Fruit fly (Drosophila melanogaster) whole organism, prepupa: ENCODE results near the gene CG14442.
A peak's percentile ranks its signal among the peaks of the same experiment; 100 is the strongest.

Experiments
- Blimp-1 ChIP-seq: fragments of 200-800 bp; sonication (Bioruptor generic); optimal IDR thresholded peaks from 3 replicates; lab custom pipeline; 2017; ENCODE audit warnings: missing biosample characterization, missing genetic modification characterization, mild to moderate bottlenecking, moderate library complexity, missing genetic modification reagents
- CG10631 ChIP-seq: fragments of 200-800 bp; sonication (Bioruptor generic); optimal IDR thresholded peaks from 2 replicates; lab custom pipeline; 2016; ENCODE audit warnings: missing biosample characterization, missing genetic modification characterization
- CG10669 ChIP-seq: fragments of 200-800 bp; sonication (Bioruptor generic); optimal IDR thresholded peaks from 3 replicates; lab custom pipeline; 2018; ENCODE audit warnings: missing biosample characterization, mild to moderate bottlenecking, missing genetic modification characterization, moderate library complexity
- CG11294 ChIP-seq: fragments of 200-800 bp; sonication (Bioruptor generic); IDR thresholded peaks from 2 replicates; pipeline ENCODE4 v1.3.6; 2022; ENCODE audit warnings: missing biosample characterization, missing genetic modification characterization
- CG11762 ChIP-seq: fragments of 200-800 bp; sonication (Bioruptor generic); optimal IDR thresholded peaks from 3 replicates; lab custom pipeline; 2016; ENCODE audit warnings: missing biosample characterization, missing genetic modification characterization; ENCODE audit not compliant: insufficient read depth
- CG11902 ChIP-seq: fragments of 200-800 bp; sonication (Bioruptor generic); optimal IDR thresholded peaks from 3 replicates; lab custom pipeline; 2016; ENCODE audit warnings: missing biosample characterization, missing genetic modification characterization
- CG15336 ChIP-seq: fragments of 200-800 bp; sonication (Bioruptor generic); IDR thresholded peaks from 2 replicates; pipeline ENCODE4 v1.3.6; 2022; ENCODE audit warnings: missing biosample characterization, missing genetic modification characterization
- CG1621 ChIP-seq: fragments of 200-800 bp; sonication (Bioruptor generic); optimal IDR thresholded peaks from 3 replicates; lab custom pipeline; 2018; ENCODE audit warnings: missing biosample characterization, mild to moderate bottlenecking, missing genetic modification characterization
- CG31627 ChIP-seq: fragments of 200-800 bp; sonication (Bioruptor generic); optimal IDR thresholded peaks from 3 replicates; lab custom pipeline; 2016; ENCODE audit warnings: missing biosample characterization, missing genetic modification characterization
- CG32006 ChIP-seq: fragments of 200-800 bp; sonication (Bioruptor generic); optimal IDR thresholded peaks from 3 replicates; lab custom pipeline; 2017; ENCODE audit warnings: missing biosample characterization, mild to moderate bottlenecking, missing genetic modification characterization
- CG34406 ChIP-seq: fragments of 200-800 bp; sonication (Bioruptor generic); optimal IDR thresholded peaks from 3 replicates; lab custom pipeline; 2016; ENCODE audit warnings: missing biosample characterization, missing genetic modification characterization
- CG3919 ChIP-seq: fragments of 200-800 bp; sonication (Bioruptor generic); optimal IDR thresholded peaks from 3 replicates; lab custom pipeline; 2016; ENCODE audit warnings: missing biosample characterization, missing genetic modification characterization
- CG4318 ChIP-seq: fragments of 200-800 bp; sonication (Bioruptor generic); optimal IDR thresholded peaks from 3 replicates; lab custom pipeline; 2017; ENCODE audit warnings: missing biosample characterization, mild to moderate bottlenecking, missing genetic modification characterization
- CG6163 ChIP-seq: fragments of 200-800 bp; sonication (Bioruptor generic); IDR thresholded peaks from 3 replicates; pipeline ENCODE4 v1.3.6; 2022; ENCODE audit warnings: missing biosample characterization, missing genetic modification characterization
- CG6792 ChIP-seq: fragments of 200-800 bp; sonication (Bioruptor generic); optimal IDR thresholded peaks from 3 replicates; lab custom pipeline; 2016; ENCODE audit warnings: missing biosample characterization, missing genetic modification characterization
- CG6854 ChIP-seq: fragments of 200-800 bp; sonication (Bioruptor generic); optimal IDR thresholded peaks from 2 replicates; lab custom pipeline; 2017; ENCODE audit warnings: missing biosample characterization, mild to moderate bottlenecking, missing genetic modification characterization
- CG7368 ChIP-seq: fragments of 200-800 bp; sonication (Bioruptor generic); optimal IDR thresholded peaks from 3 replicates; lab custom pipeline; 2016; ENCODE audit warnings: missing biosample characterization, missing genetic modification characterization
- CG8119 ChIP-seq: fragments of 200-800 bp; sonication (Bioruptor generic); IDR thresholded peaks from 3 replicates; pipeline ENCODE4 v1.3.6; 2022; ENCODE audit warnings: missing biosample characterization, missing genetic modification characterization
- CG8319 ChIP-seq: fragments of 200-800 bp; sonication (Bioruptor generic); optimal IDR thresholded peaks from 3 replicates; lab custom pipeline; 2016; ENCODE audit warnings: missing biosample characterization, missing genetic modification characterization
- CG9139 ChIP-seq: fragments of 200-800 bp; sonication (Bioruptor generic); optimal IDR thresholded peaks from 3 replicates; lab custom pipeline; 2017; ENCODE audit warnings: missing biosample characterization, mild to moderate bottlenecking, missing genetic modification characterization
- Eip78C ChIP-seq: fragments of 200-800 bp; sonication (Bioruptor generic); peaks from one replicate; lab custom pipeline; 2016; ENCODE audit warnings: missing biosample characterization, missing genetic modification characterization
- Eip93F ChIP-seq: fragments of 200-800 bp; sonication (Bioruptor generic); optimal IDR thresholded peaks from 2 replicates; lab custom pipeline; 2016; ENCODE audit warnings: missing biosample characterization, mild to moderate bottlenecking, missing genetic modification characterization
- Ets21C ChIP-seq: fragments of 200-800 bp; sonication (Bioruptor generic); optimal IDR thresholded peaks from 3 replicates; lab custom pipeline; 2016; ENCODE audit warnings: missing biosample characterization, missing genetic modification characterization
- Hr39 ChIP-seq: fragments of 200-800 bp; sonication (Bioruptor generic); optimal IDR thresholded peaks from 2 replicates; lab custom pipeline; 2016; ENCODE audit warnings: missing biosample characterization, missing genetic modification characterization
- Hr4 ChIP-seq: fragments of 200-800 bp; sonication (Bioruptor generic); optimal IDR thresholded peaks from 3 replicates; lab custom pipeline; 2016; ENCODE audit warnings: missing biosample characterization, missing genetic modification characterization
- Lpt ChIP-seq: fragments of 200-800 bp; sonication (Bioruptor generic); optimal IDR thresholded peaks from 3 replicates; lab custom pipeline; 2016; ENCODE audit warnings: missing biosample characterization, missing genetic modification characterization
- Met ChIP-seq: fragments of 200-800 bp; sonication (Bioruptor generic); optimal IDR thresholded peaks from 3 replicates; lab custom pipeline; 2016; ENCODE audit warnings: missing biosample characterization, missing genetic modification characterization
- Smox ChIP-seq: fragments of 200-800 bp; sonication (Bioruptor generic); optimal IDR thresholded peaks from 3 replicates; lab custom pipeline; 2016; ENCODE audit warnings: missing biosample characterization, missing genetic modification characterization
- Sox102F ChIP-seq: fragments of 200-800 bp; sonication (Bioruptor generic); optimal IDR thresholded peaks from 2 replicates; lab custom pipeline; 2016; ENCODE audit warnings: missing biosample characterization, mild to moderate bottlenecking, missing genetic modification characterization
- Sox14 ChIP-seq: fragments of 200-800 bp; sonication (Bioruptor generic); optimal IDR thresholded peaks from 3 replicates; lab custom pipeline; 2016; ENCODE audit warnings: missing biosample characterization, missing genetic modification characterization
- Sox15 ChIP-seq: fragments of 200-800 bp; sonication (Bioruptor generic); optimal IDR thresholded peaks from 3 replicates; lab custom pipeline; 2016; ENCODE audit warnings: missing biosample characterization, missing genetic modification characterization
- achi ChIP-seq: fragments of 200-800 bp; sonication (Bioruptor generic); optimal IDR thresholded peaks from 3 replicates; lab custom pipeline; 2016; ENCODE audit warnings: missing biosample characterization, missing genetic modification characterization
- acj6 ChIP-seq: fragments of 200-800 bp; sonication (Bioruptor generic); optimal IDR thresholded peaks from 3 replicates; lab custom pipeline; 2016; ENCODE audit warnings: missing biosample characterization, missing genetic modification characterization
- cyc ChIP-seq: fragments of 200-800 bp; sonication (Bioruptor generic); optimal IDR thresholded peaks from 3 replicates; lab custom pipeline; 2016; ENCODE audit warnings: missing biosample characterization, missing genetic modification characterization
- dac ChIP-seq: fragments of 200-800 bp; sonication (Bioruptor generic); optimal IDR thresholded peaks from 2 replicates; lab custom pipeline; 2017; ENCODE audit warnings: missing biosample characterization, mild to moderate bottlenecking, missing genetic modification characterization
- eg ChIP-seq: fragments of 200-800 bp; sonication (Bioruptor generic); IDR thresholded peaks from 3 replicates; pipeline ENCODE4 v1.3.6; 2022; ENCODE audit warnings: missing biosample characterization, missing genetic modification characterization
- esn ChIP-seq: fragments of 200-800 bp; sonication (Bioruptor generic); optimal IDR thresholded peaks from 2 replicates; lab custom pipeline; 2016; ENCODE audit warnings: missing biosample characterization, mild to moderate bottlenecking, missing genetic modification characterization, moderate library complexity
- fd85E ChIP-seq: fragments of 200-800 bp; sonication (Bioruptor generic); optimal IDR thresholded peaks from 3 replicates; lab custom pipeline; 2016; ENCODE audit warnings: missing biosample characterization, missing genetic modification characterization
- lz ChIP-seq: fragments of 200-800 bp; sonication (Bioruptor generic); optimal IDR thresholded peaks from 3 replicates; lab custom pipeline; 2016; ENCODE audit warnings: missing biosample characterization, missing genetic modification characterization
- net ChIP-seq: fragments of 200-800 bp; sonication (Bioruptor generic); optimal IDR thresholded peaks from 3 replicates; lab custom pipeline; 2016; ENCODE audit warnings: missing biosample characterization, missing genetic modification characterization
- pdm3 ChIP-seq: fragments of 200-800 bp; sonication (Bioruptor generic); optimal IDR thresholded peaks from 3 replicates; lab custom pipeline; 2016; ENCODE audit warnings: missing biosample characterization, missing genetic modification characterization
- spab ChIP-seq: fragments of 200-800 bp; sonication (Bioruptor generic); optimal IDR thresholded peaks from 2 replicates; lab custom pipeline; 2017; ENCODE audit warnings: missing biosample characterization, mild to moderate bottlenecking, missing genetic modification characterization, missing genetic modification reagents
- ss ChIP-seq, 2 experiments: fragments of 200-800 bp; sonication (Bioruptor generic); optimal IDR thresholded peaks; 2 replicates in 1 of 2; 3 replicates in 1 of 2; lab custom pipeline; 2017 to 2018; ENCODE audit warnings: mild to moderate bottlenecking in 2 of 2, missing biosample characterization in 2 of 2, missing genetic modification characterization in 2 of 2, moderate library complexity in 1 of 2
- svp ChIP-seq: fragments of 200-800 bp; sonication (Bioruptor generic); peaks from one replicate; lab custom pipeline; 2016; ENCODE audit warnings: missing biosample characterization, missing genetic modification characterization
- topi ChIP-seq: fragments of 200-800 bp; sonication (Bioruptor generic); optimal IDR thresholded peaks from 3 replicates; lab custom pipeline; 2016; ENCODE audit warnings: missing biosample characterization, missing genetic modification characterization
- vri ChIP-seq: fragments of 200-800 bp; sonication (Bioruptor generic); optimal IDR thresholded peaks from 3 replicates; lab custom pipeline; 2016; ENCODE audit warnings: missing biosample characterization, mild to moderate bottlenecking, missing genetic modification characterization

The CG14442 gene

dm6 chrX:6744088-6744487, 49.3 kb upstream of the CG14442 start, which contains the start of gene RpL17 (continued):
- peak; percentile 65 for TF ChIP-seq CG9139
- TF ChIP-seq Lpt = no peak
- peak; percentile 82 for TF ChIP-seq svp
- peak; percentile 50 for TF ChIP-seq CG8319 (GFP tag; lab: Kevin White, UChicago)
- peak; percentile 46 for TF ChIP-seq Ets21C (GFP tag; lab: Kevin White, UChicago)
- TF ChIP-seq CG15336 (GFP tag; lab: Robert Waterston, UW) = peak; percentile 27; the same call in 1 of the 2 replicates
- peak; percentile 75 for TF ChIP-seq CG34406 (GFP tag; lab: Kevin White, UChicago)
- peak; percentile 42 for TF ChIP-seq CG11762
- peak; percentile 95 for TF ChIP-seq Eip78C (GFP tag; lab: Kevin White, UChicago)
- TF ChIP-seq CG32006 (GFP tag; lab: Kevin White, UChicago) = peak; percentile 34
- peak; percentile 83 for TF ChIP-seq Sox102F (GFP tag; lab: Kevin White, UChicago)
- TF ChIP-seq Sox15 (GFP tag; lab: Kevin White, UChicago) = peak; percentile 14

- peak; percentile 31 for TF ChIP-seq pdm3 (GFP tag; lab: Kevin White, UChicago)
- TF ChIP-seq Eip78C (GFP tag; lab: Kevin White, UChicago) = peak; percentile 37
- peak; percentile 6 for TF ChIP-seq CG31627 (GFP tag; lab: Kevin White, UChicago)
- peak; percentile 26 for TF ChIP-seq Met
- peak; percentile 36 for TF ChIP-seq CG32006 (GFP tag; lab: Kevin White, UChicago)
- TF ChIP-seq Hr4 (GFP tag; lab: Kevin White, UChicago) = peak; percentile 12
- peak; percentile 18 for TF ChIP-seq CG6792 (GFP tag; lab: Kevin White, UChicago)
- TF ChIP-seq CG7368 (GFP tag; lab: Kevin White, UChicago) = no peak
- peak; percentile 46; the same call in 1 of the 3 replicates for TF ChIP-seq CG8119 (GFP tag; lab: Robert Waterston, UW)
- TF ChIP-seq ss (GFP tag; optimal IDR thresholded peaks at IDR 0.05; lab: Kevin White, UChicago) = no peak
- TF ChIP-seq CG6163 = no peak
- TF ChIP-seq CG10669 (GFP tag; lab: Kevin White, UChicago) = peak; percentile 15
- 0 out of 2 replicates have a peak, but pooled peaks have one; percentile 30 for TF ChIP-seq CG15336 (GFP tag; lab: Robert Waterston, UW)
- peak; percentile 30 for TF ChIP-seq Hr39 (GFP tag; lab: Kevin White, UChicago)
- peak; percentile 17 for TF ChIP-seq Smox (GFP tag; lab: Kevin White, UChicago)
- TF ChIP-seq topi = peak; percentile 26
- peak; percentile 5 for TF ChIP-seq Sox14 (GFP tag; lab: Kevin White, UChicago)
- no peak for TF ChIP-seq Lpt
- TF ChIP-seq, all 60 proteins: peak for 14
Observed at dm6 chrX:6743192-6743591, 48.4 kb upstream of the CG14442 start.

dm6 chrX:6741184-6741586, 46.4 kb upstream of the CG14442 start:
- TF ChIP-seq acj6 (GFP tag; lab: Kevin White, UChicago) = peak; percentile 27
- peak; percentile 43 for TF ChIP-seq Sox14 (GFP tag; lab: Kevin White, UChicago)
- TF ChIP-seq net (GFP tag; lab: Kevin White, UChicago) = peak; percentile 7
- no peak for TF ChIP-seq CG11902
- peak; percentile 45 for TF ChIP-seq Hr39 (GFP tag; lab: Kevin White, UChicago)
- peak; percentile 43 for TF ChIP-seq lz
- no peak for TF ChIP-seq dac (GFP tag; lab: Kevin White, UChicago)
- TF ChIP-seq fd85E = no peak
- no peak for TF ChIP-seq ss (GFP tag; optimal IDR thresholded peaks at IDR 0.05; lab: Kevin White, UChicago)
- TF ChIP-seq CG6854 (GFP tag; lab: Kevin White, UChicago) = no peak
- peak; percentile 46; the same call in 2 of the 3 replicates for TF ChIP-seq CG8119 (GFP tag; lab: Robert Waterston, UW)
- TF ChIP-seq CG10631 (GFP tag; lab: Kevin White, UChicago) = no peak
- TF ChIP-seq Blimp-1 (GFP tag; lab: Kevin White, UChicago) = no peak
- TF ChIP-seq Met = peak; percentile 19
- TF ChIP-seq CG3919 = peak; percentile 25
- TF ChIP-seq spab = no peak
- peak; percentile 71 for TF ChIP-seq eg
- no peak for TF ChIP-seq CG9139
- peak; percentile 13 for TF ChIP-seq CG32006 (GFP tag; lab: Kevin White, UChicago)
- TF ChIP-seq CG8319 (GFP tag; lab: Kevin White, UChicago) = no peak
- TF ChIP-seq vri (GFP tag; lab: Kevin White, UChicago) = peak; percentile 12
- no peak for TF ChIP-seq Lpt
- peak; percentile 40 for TF ChIP-seq achi (GFP tag; lab: Kevin White, UChicago)
- peak; percentile 18 for TF ChIP-seq Sox102F (GFP tag; lab: Kevin White, UChicago)
- TF ChIP-seq CG1621 (tag; lab: Kevin White, UChicago) = no peak
- peak; percentile 27 for TF ChIP-seq CG6792 (GFP tag; lab: Kevin White, UChicago)
- no peak for TF ChIP-seq Eip93F
- no peak for TF ChIP-seq CG4318 (GFP tag; lab: Kevin White, UChicago)
- no peak; the same call in 1 of the 2 replicates for TF ChIP-seq CG11294 (GFP tag; lab: Robert Waterston, UW)
- peak; percentile 41 for TF ChIP-seq esn (GFP tag; lab: Kevin White, UChicago)
- TF ChIP-seq CG10669 (GFP tag; lab: Kevin White, UChicago) = peak; percentile 10
- TF ChIP-seq cyc (GFP tag; lab: Kevin White, UChicago) = peak; percentile 26
